Worm (Caenorhabditis elegans) whole organism, late embryonic: Measurements from ENCODE around the gene hsp-60.

ENCODE experiments used
- C38D4.7 ChIP-seq: fragments of 200-800 bp; sonication (Bioruptor generic); optimal IDR thresholded peaks from 2 replicates; lab custom pipeline; 2018; ENCODE audit warnings: mild to moderate bottlenecking, missing genetic modification characterization, moderate library complexity, missing compliant biosample characterization
- F13H6.1 ChIP-seq: sonication (generic microtip); optimal IDR thresholded peaks from 2 replicates; lab custom pipeline; 2016; ENCODE audit warnings: missing genetic modification characterization, missing compliant biosample characterization
- T23F11.4 ChIP-seq: fragments of 200-800 bp; sonication (Bioruptor generic); optimal IDR thresholded peaks from 2 replicates; lab custom pipeline; 2018; ENCODE audit warnings: mild to moderate bottlenecking, missing genetic modification characterization, missing compliant biosample characterization
- Y22D7AL.16 ChIP-seq: sonication (generic microtip); optimal IDR thresholded peaks from 2 replicates; lab custom pipeline; 2016; ENCODE audit warnings: missing genetic modification characterization, missing compliant biosample characterization
- ahr-1 ChIP-seq: sonication (generic microtip); optimal IDR thresholded peaks from 2 replicates; lab custom pipeline; 2016; ENCODE audit warnings: missing genetic modification characterization, missing compliant biosample characterization
- ama-1 ChIP-seq: fragments of 150-350 bp; optimal IDR thresholded peaks from 2 replicates; lab custom pipeline; 2014
- ceh-18 ChIP-seq: sonication (generic microtip); optimal IDR thresholded peaks from 2 replicates; lab custom pipeline; 2016; ENCODE audit warnings: missing genetic modification characterization, missing compliant biosample characterization
- ceh-19 ChIP-seq: fragments of 200-800 bp; sonication (Bioruptor generic); optimal IDR thresholded peaks from 2 replicates; lab custom pipeline; 2018; ENCODE audit warnings: mild to moderate bottlenecking, missing genetic modification characterization, missing compliant biosample characterization
- ceh-2 ChIP-seq: sonication (generic microtip); optimal IDR thresholded peaks from 2 replicates; lab custom pipeline; 2016; ENCODE audit warnings: missing genotype, missing genetic modification characterization, missing compliant biosample characterization
- ceh-22 ChIP-seq: sonication (generic microtip); optimal IDR thresholded peaks from 2 replicates; lab custom pipeline; 2017; ENCODE audit warnings: missing biosample characterization, missing genetic modification characterization
- ceh-24 ChIP-seq: sonication (generic microtip); optimal IDR thresholded peaks from 2 replicates; lab custom pipeline; 2016; ENCODE audit warnings: mild to moderate bottlenecking, missing genetic modification characterization, missing compliant biosample characterization
- ceh-30 ChIP-seq: fragments of 150-350 bp; optimal IDR thresholded peaks from 2 replicates; lab custom pipeline; 2014; ENCODE audit warnings: missing biosample characterization, missing genetic modification characterization
- ceh-45 ChIP-seq: fragments of 200-800 bp; sonication (Bioruptor generic); IDR thresholded peaks from 2 replicates; pipeline ENCODE4 v1.3.6; 2022; ENCODE audit warnings: missing genetic modification reagents, missing genetic modification characterization, missing compliant biosample characterization
- ceh-48 ChIP-seq: sonication (generic microtip); optimal IDR thresholded peaks from 2 replicates; lab custom pipeline; 2016; ENCODE audit warnings: missing genetic modification characterization, inconsistent platforms, missing compliant biosample characterization
- ceh-9 ChIP-seq: sonication (generic microtip); optimal IDR thresholded peaks from 2 replicates; lab custom pipeline; 2016; ENCODE audit warnings: mild to moderate bottlenecking, missing genetic modification characterization, inconsistent platforms, missing compliant biosample characterization
- che-1 ChIP-seq: sonication (generic microtip); optimal IDR thresholded peaks from 2 replicates; lab custom pipeline; 2016; ENCODE audit warnings: mild to moderate bottlenecking, missing genetic modification characterization, missing compliant biosample characterization
- dmd-4 ChIP-seq: sonication (generic microtip); optimal IDR thresholded peaks from 2 replicates; lab custom pipeline; 2016; ENCODE audit warnings: borderline replicate concordance, missing genetic modification characterization, missing compliant biosample characterization
- dve-1 ChIP-seq: sonication (generic microtip); optimal IDR thresholded peaks from 2 replicates; lab custom pipeline; 2017; ENCODE audit warnings: antibody characterized with exemption, mild to moderate bottlenecking, missing genetic modification characterization, missing compliant biosample characterization
- elt-2 ChIP-seq: sonication (generic microtip); optimal IDR thresholded peaks from 2 replicates; lab custom pipeline; 2016; ENCODE audit warnings: missing genetic modification reagents, missing genetic modification characterization, missing compliant biosample characterization
- elt-4 ChIP-seq: sonication (generic microtip); optimal IDR thresholded peaks from 2 replicates; lab custom pipeline; 2016; ENCODE audit warnings: missing genetic modification characterization, missing compliant biosample characterization
- ets-4 ChIP-seq: sonication (generic microtip); optimal IDR thresholded peaks from 2 replicates; lab custom pipeline; 2016; ENCODE audit warnings: missing genetic modification characterization, missing compliant biosample characterization
- eyg-1 ChIP-seq: sonication (generic microtip); optimal IDR thresholded peaks from 2 replicates; lab custom pipeline; 2016; ENCODE audit warnings: missing genotype, missing genetic modification characterization, missing compliant biosample characterization
- fax-1 ChIP-seq: sonication (generic microtip); optimal IDR thresholded peaks from 2 replicates; lab custom pipeline; 2016; ENCODE audit warnings: missing genotype, missing genetic modification characterization, missing compliant biosample characterization
- fkh-10 ChIP-seq: fragments of 150-350 bp; optimal IDR thresholded peaks from 2 replicates; lab custom pipeline; 2014; ENCODE audit warnings: missing biosample characterization, missing genetic modification reagents, missing genetic modification characterization
- fkh-6 ChIP-seq: sonication (generic microtip); optimal IDR thresholded peaks from 2 replicates; lab custom pipeline; 2016; ENCODE audit warnings: missing genetic modification characterization, missing compliant biosample characterization
- gmeb-2 ChIP-seq: sonication (generic microtip); optimal IDR thresholded peaks from 2 replicates; lab custom pipeline; 2016; ENCODE audit warnings: missing genetic modification characterization, inconsistent platforms, missing compliant biosample characterization
- hlh-15 ChIP-seq: sonication (generic microtip); optimal IDR thresholded peaks from 2 replicates; lab custom pipeline; 2016; ENCODE audit warnings: missing genetic modification characterization, missing compliant biosample characterization
- hlh-30 ChIP-seq: sonication (generic microtip); optimal IDR thresholded peaks from 2 replicates; lab custom pipeline; 2017; ENCODE audit warnings: antibody characterized with exemption, missing genetic modification characterization, missing compliant biosample characterization; ENCODE audit not compliant: insufficient read depth
- hlh-6 ChIP-seq: sonication (generic microtip); optimal IDR thresholded peaks from 2 replicates; lab custom pipeline; 2016; ENCODE audit warnings: missing genotype, missing genetic modification characterization, missing compliant biosample characterization
- lin-11 ChIP-seq: fragments of 200-800 bp; sonication (Bioruptor generic); optimal IDR thresholded peaks from 2 replicates; lab custom pipeline; 2018; ENCODE audit warnings: mild to moderate bottlenecking, missing genetic modification characterization, missing compliant biosample characterization
- mec-3 ChIP-seq: sonication (generic microtip); optimal IDR thresholded peaks from 2 replicates; lab custom pipeline; 2016; ENCODE audit warnings: borderline replicate concordance, missing genetic modification characterization, missing compliant biosample characterization
- nhr-11 ChIP-seq: fragments of 150-350 bp; optimal IDR thresholded peaks from 2 replicates; lab custom pipeline; 2014; ENCODE audit warnings: missing biosample characterization, missing genetic modification characterization
- nhr-232 ChIP-seq: sonication (generic microtip); optimal IDR thresholded peaks from 2 replicates; lab custom pipeline; 2016; ENCODE audit warnings: missing genetic modification characterization, missing compliant biosample characterization
- npax-4 ChIP-seq: sonication (generic microtip); optimal IDR thresholded peaks from 2 replicates; lab custom pipeline; 2016; ENCODE audit warnings: missing genetic modification characterization, missing compliant biosample characterization
- odd-2 ChIP-seq: sonication (generic microtip); optimal IDR thresholded peaks from 2 replicates; lab custom pipeline; 2017; ENCODE audit warnings: antibody characterized with exemption, mild to moderate bottlenecking, missing genetic modification characterization, missing compliant biosample characterization
- pag-3 ChIP-seq: sonication (generic microtip); optimal IDR thresholded peaks from 2 replicates; lab custom pipeline; 2016; ENCODE audit warnings: missing compliant biosample characterization, missing genetic modification characterization, borderline replicate concordance
- pax-1 ChIP-seq: fragments of 150-350 bp; optimal IDR thresholded peaks from 2 replicates; lab custom pipeline; 2014; ENCODE audit warnings: missing biosample characterization, missing genetic modification characterization
- pha-4 ChIP-seq: fragments of 150-350 bp; optimal IDR thresholded peaks from 2 replicates; lab custom pipeline; 2018; ENCODE audit warnings: missing biosample characterization, missing genetic modification reagents, missing genetic modification characterization
- pros-1 ChIP-seq: fragments of 150-350 bp; optimal IDR thresholded peaks from 2 replicates; lab custom pipeline; 2014; ENCODE audit warnings: missing biosample characterization, missing genetic modification reagents, missing genetic modification characterization
- ref-2 ChIP-seq: sonication (generic microtip); optimal IDR thresholded peaks from 2 replicates; lab custom pipeline; 2016; ENCODE audit warnings: missing genetic modification characterization, missing compliant biosample characterization
- rnt-1 ChIP-seq: sonication (generic microtip); optimal IDR thresholded peaks from 2 replicates; lab custom pipeline; 2016; ENCODE audit warnings: missing genetic modification characterization, missing compliant biosample characterization
- sdc-2 ChIP-seq: sonication (generic microtip); optimal IDR thresholded peaks from 2 replicates; lab custom pipeline; 2016; ENCODE audit warnings: missing genotype, missing genetic modification characterization, missing compliant biosample characterization
- sox-2 ChIP-seq: fragments of 200-800 bp; sonication (Bioruptor generic); IDR thresholded peaks from 2 replicates; pipeline ENCODE4 v1.3.6; 2022; ENCODE audit warnings: missing genetic modification reagents, missing genetic modification characterization, missing compliant biosample characterization
- sox-4 ChIP-seq: sonication (generic microtip); optimal IDR thresholded peaks from 2 replicates; lab custom pipeline; 2017; ENCODE audit warnings: mild to moderate bottlenecking, missing genetic modification characterization, inconsistent platforms, missing compliant biosample characterization
- syd-9 ChIP-seq: sonication (generic microtip); optimal IDR thresholded peaks from 2 replicates; lab custom pipeline; 2016; ENCODE audit warnings: mild to moderate bottlenecking, missing genetic modification characterization, moderate library complexity, missing compliant biosample characterization
- tbx-2 ChIP-seq: sonication (generic microtip); optimal IDR thresholded peaks from 2 replicates; lab custom pipeline; 2016; ENCODE audit warnings: missing genetic modification characterization, missing compliant biosample characterization
- tbx-7 ChIP-seq: sonication (generic microtip); optimal IDR thresholded peaks from 2 replicates; lab custom pipeline; 2016; ENCODE audit warnings: missing genotype, missing genetic modification characterization, missing compliant biosample characterization
- ttx-3 ChIP-seq: sonication (generic microtip); optimal IDR thresholded peaks from 2 replicates; lab custom pipeline; 2016; ENCODE audit warnings: missing genetic modification reagents, missing genetic modification characterization, missing compliant biosample characterization
- unc-3 ChIP-seq, 2 experiments: fragments of 200-800 bp in 1 of 2; sonication (Bioruptor generic) in 1 of 2; sonication (generic microtip) in 1 of 2; conservative IDR thresholded peaks in 1 of 2; optimal IDR thresholded peaks in 1 of 2; 2 replicates each; pipeline versions ENCODE4 v1.3.6 to Lab custom; 2016 to 2022; ENCODE audit warnings: missing compliant biosample characterization in 2 of 2, missing genetic modification characterization in 2 of 2, missing genetic modification reagents in 1 of 2
- unc-42 ChIP-seq: sonication (generic microtip); optimal IDR thresholded peaks from 2 replicates; lab custom pipeline; 2016; ENCODE audit warnings: missing genotype, missing genetic modification characterization, missing compliant biosample characterization
- zip-5 ChIP-seq: sonication (generic microtip); optimal IDR thresholded peaks from 2 replicates; lab custom pipeline; 2016; ENCODE audit warnings: missing genetic modification characterization, missing compliant biosample characterization
- ztf-16 ChIP-seq: sonication (generic microtip); optimal IDR thresholded peaks from 2 replicates; lab custom pipeline; 2017; ENCODE audit warnings: missing genetic modification characterization, missing compliant biosample characterization

The hsp-60 gene

DNA sequence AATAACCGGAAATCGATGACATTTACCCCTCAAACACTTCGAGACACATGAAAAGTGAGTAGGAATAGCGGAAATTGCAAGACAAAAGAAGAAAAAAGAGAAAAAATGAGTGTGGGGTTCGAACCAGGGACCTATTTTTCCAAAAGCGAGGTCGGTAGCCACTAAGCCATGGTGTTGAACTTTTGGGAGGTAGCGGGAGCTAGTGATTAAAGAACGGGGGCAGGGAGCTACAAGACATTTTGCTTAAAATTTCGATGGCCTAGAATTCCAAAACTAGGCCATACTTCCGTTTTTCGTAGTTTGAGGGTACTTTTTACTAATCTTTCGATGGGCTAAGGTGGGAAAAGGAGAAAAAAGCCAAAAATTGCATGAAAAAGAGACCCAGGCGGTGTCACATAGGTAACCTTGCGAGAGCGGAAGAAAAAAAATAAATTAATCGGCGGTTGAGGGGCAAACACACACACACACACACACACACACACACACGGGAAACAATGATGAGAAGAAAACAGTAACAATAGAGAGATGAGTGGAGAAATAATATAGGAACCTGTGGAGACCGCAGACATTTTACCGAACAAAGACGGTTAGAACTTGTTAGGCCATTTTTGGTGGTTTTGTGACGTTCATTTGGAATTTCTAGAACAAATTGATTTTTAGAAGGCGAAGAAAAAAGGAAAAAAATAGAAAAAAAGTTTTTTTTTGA is 17.9 kb upstream of the hsp-60 start:
- peak; percentile 68 for TF ChIP-seq lin-11 (tag; lab: Kevin White, UChicago)
- no peak for TF ChIP-seq pag-3 (tag; lab: Kevin White, UChicago)
- peak; percentile 78 for TF ChIP-seq che-1 (tag; lab: Kevin White, UChicago)
- no peak for TF ChIP-seq F13H6.1 (tag; lab: Kevin White, UChicago)
- TF ChIP-seq hlh-30 (tag; lab: Kevin White, UChicago): no peak
- no peak for TF ChIP-seq elt-4 (tag; lab: Kevin White, UChicago)
- peak; percentile 57 for TF ChIP-seq sdc-2
- TF ChIP-seq ama-1 (lab: Kevin White, UChicago): no peak
- TF ChIP-seq mec-3 (tag; lab: Kevin White, UChicago): peak; percentile 74
- no peak for TF ChIP-seq sox-2 (GFP tag; lab: Robert Waterston, UW)
- TF ChIP-seq hlh-15 (tag; lab: Kevin White, UChicago): no peak
- TF ChIP-seq ceh-30 (tag; lab: Kevin White, UChicago): peak; percentile 50
- TF ChIP-seq nhr-232 (tag; lab: Kevin White, UChicago): peak; percentile 77
- TF ChIP-seq rnt-1 (tag; lab: Kevin White, UChicago): peak; percentile 29
- no peak for TF ChIP-seq pros-1 (tag; lab: Kevin White, UChicago)
- TF ChIP-seq ceh-19 (GFP tag; lab: Kevin White, UChicago): peak; percentile 66
- TF ChIP-seq ttx-3 (tag; lab: Kevin White, UChicago): peak; percentile 25
- TF ChIP-seq pha-4 (tag; lab: Kevin White, UChicago): no peak
- TF ChIP-seq sox-4: peak; percentile 74
- TF ChIP-seq ceh-48 (tag; lab: Kevin White, UChicago): peak; percentile 44
- no peak for TF ChIP-seq dve-1 (tag; lab: Kevin White, UChicago)
- TF ChIP-seq odd-2: peak; percentile 43
- no peak for TF ChIP-seq ceh-9
- TF ChIP-seq gmeb-2 (tag; lab: Kevin White, UChicago): peak; percentile 75
- TF ChIP-seq unc-42 (tag; lab: Kevin White, UChicago): no peak
- peak; percentile 49 for TF ChIP-seq T23F11.4 (GFP tag; lab: Kevin White, UChicago)
- TF ChIP-seq ceh-2 (tag; lab: Kevin White, UChicago): peak; percentile 18
- TF ChIP-seq fkh-6 (tag; lab: Kevin White, UChicago): peak; percentile 69
- peak; percentile 62 for TF ChIP-seq syd-9
- TF ChIP-seq C38D4.7 (GFP tag; lab: Kevin White, UChicago): peak; percentile 52
- TF ChIP-seq ceh-24: peak; percentile 14
- TF ChIP-seq fkh-10 (GFP tag; lab: Kevin White, UChicago): no peak
- TF ChIP-seq elt-2 (tag; lab: Kevin White, UChicago): peak; percentile 52
- peak; percentile 70 for TF ChIP-seq hlh-6 (tag; lab: Kevin White, UChicago)
- TF ChIP-seq ets-4 (tag; lab: Kevin White, UChicago): no peak
- no peak for TF ChIP-seq pax-1 (tag; lab: Kevin White, UChicago)
- peak; percentile 63; the same call in 1 of the 2 replicates for TF ChIP-seq unc-3 (GFP tag; conservative IDR thresholded peaks at IDR 0.05; lab: Robert Waterston, UW)
- TF ChIP-seq unc-3 (tag; optimal IDR thresholded peaks at IDR 0.05; lab: Kevin White, UChicago): no peak
- TF ChIP-seq nhr-11 (tag; lab: Kevin White, UChicago): no peak
- TF ChIP-seq fax-1 (tag; lab: Kevin White, UChicago): peak; percentile 21
- TF ChIP-seq dmd-4 (tag; lab: Kevin White, UChicago): peak; percentile 55
- no peak for TF ChIP-seq ahr-1 (tag; lab: Kevin White, UChicago)
- no peak for TF ChIP-seq ceh-22 (tag; lab: Kevin White, UChicago)
- peak; percentile 50 for TF ChIP-seq npax-4
- TF ChIP-seq tbx-2 (tag; lab: Kevin White, UChicago): peak; percentile 19
- no peak for TF ChIP-seq ceh-45
- peak; percentile 62 for TF ChIP-seq ceh-18 (tag; lab: Kevin White, UChicago)
- no peak for TF ChIP-seq tbx-7
- peak; percentile 60 for TF ChIP-seq ref-2
- peak; percentile 37 for TF ChIP-seq zip-5
- TF ChIP-seq Y22D7AL.16 (tag; lab: Kevin White, UChicago): peak; percentile 68
- TF ChIP-seq ztf-16 (tag; lab: Kevin White, UChicago): peak; percentile 26
- no peak for TF ChIP-seq eyg-1
